Worm (Caenorhabditis elegans) whole organism, midembryonic: ENCODE data around the gene F39G3.2.

Source experiments
- T22C8.4 ChIP-seq: fragments of 200-800 bp; sonication (Bioruptor generic); IDR thresholded peaks from 2 replicates; pipeline ENCODE4 v1.3.6; 2022; ENCODE audit warnings: missing genetic modification characterization, missing compliant biosample characterization
- cog-1 ChIP-seq: sonication (generic microtip); optimal IDR thresholded peaks from 2 replicates; lab custom pipeline; 2016; ENCODE audit warnings: missing genetic modification characterization, missing compliant biosample characterization
- flt-1 ChIP-seq: fragments of 200-800 bp; sonication (Bioruptor generic); IDR thresholded peaks from 2 replicates; pipeline ENCODE4 v1.3.6; 2022; ENCODE audit warnings: missing genetic modification characterization, missing compliant biosample characterization
- klf-2 ChIP-seq: fragments of 200-800 bp; sonication (Bioruptor generic); conservative IDR thresholded peaks from 2 replicates; pipeline ENCODE4 v1.3.6; 2022; ENCODE audit warnings: missing genetic modification reagents, missing genetic modification characterization, missing compliant biosample characterization
- med-1 ChIP-seq: sonication (generic microtip); optimal IDR thresholded peaks from 2 replicates; lab custom pipeline; 2017; ENCODE audit warnings: missing genetic modification characterization, mild to moderate bottlenecking, missing compliant biosample characterization, antibody characterized with exemption, missing genetic modification reagents; ENCODE audit not compliant: insufficient read depth
- ref-1 ChIP-seq: fragments of 200-800 bp; sonication (Bioruptor generic); conservative IDR thresholded peaks from 2 replicates; pipeline ENCODE4 v1.3.6; 2022; ENCODE audit warnings: missing genetic modification reagents, missing genetic modification characterization, missing compliant biosample characterization
- tab-1 ChIP-seq: fragments of 200-800 bp; sonication (Bioruptor generic); IDR thresholded peaks from 2 replicates; pipeline ENCODE4 v1.3.6; 2022; ENCODE audit warnings: missing genetic modification characterization, missing compliant biosample characterization
- ztf-23 ChIP-seq: fragments of 200-800 bp; sonication (Bioruptor generic); IDR thresholded peaks from 2 replicates; pipeline ENCODE4 v1.3.6; 2022; ENCODE audit warnings: missing genetic modification reagents, missing genetic modification characterization, missing compliant biosample characterization
- ztf-29 ChIP-seq: fragments of 200-800 bp; sonication (Bioruptor generic); IDR thresholded peaks from 2 replicates; pipeline ENCODE4 v1.3.6; 2022; ENCODE audit warnings: missing genetic modification reagents, missing genetic modification characterization, missing compliant biosample characterization

DNA sequence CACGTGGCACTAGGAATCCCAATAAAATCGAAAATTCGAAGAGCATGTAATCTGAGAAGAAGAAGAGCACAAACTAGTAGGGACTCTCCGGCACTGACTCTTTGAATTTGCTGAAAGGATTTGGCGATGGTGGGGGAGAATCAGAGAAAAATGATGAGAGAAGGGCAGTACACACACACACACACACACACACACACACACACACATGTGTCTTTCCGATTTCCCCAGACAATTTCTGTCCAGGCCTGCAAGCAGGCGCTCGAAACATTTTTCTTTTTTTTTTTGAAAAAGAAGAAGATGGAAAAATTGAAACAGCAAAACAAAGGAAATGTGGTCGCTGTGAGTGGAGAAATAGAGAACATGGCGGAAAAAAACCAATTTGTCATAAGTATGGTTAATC lies 7.6 kb upstream of the F39G3.2 start, which contains the start of gene tig-2:
- TF ChIP-seq flt-1 (no peak), T22C8.4 (no peak), klf-2 (no peak), ref-1 (GFP tag; lab: Robert Waterston, UW) (no peak), ztf-29 (GFP tag; lab: Robert Waterston, UW) (no peak), med-1 (GFP tag; lab: Kevin White, UChicago) (no peak), ztf-23 (no peak), tab-1 (GFP tag; lab: Robert Waterston, UW) (no peak), cog-1 (tag; lab: Kevin White, UChicago) (no peak)
